Worm (Caenorhabditis elegans): ENCODE results near the gene T19D2.13.

The T19D2.13 gene

DNA sequence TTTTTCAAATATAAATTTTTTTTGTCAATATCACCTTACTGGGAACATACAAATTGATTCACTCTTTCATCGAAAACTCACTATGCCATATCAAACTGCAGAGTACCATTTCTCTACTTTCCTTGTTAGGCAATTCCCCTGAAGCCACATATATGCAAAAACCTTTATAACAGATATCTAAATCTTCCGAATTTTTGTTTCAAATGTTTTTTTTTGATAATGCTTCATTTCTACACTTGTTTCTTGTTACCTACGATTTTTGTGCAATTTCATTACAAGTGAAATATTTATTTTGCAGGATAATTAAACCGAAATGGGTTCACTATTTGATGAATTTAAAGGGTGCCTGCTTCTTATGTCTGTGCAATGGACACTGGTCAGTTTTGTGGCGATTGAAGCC lies 22.1 kb downstream of the T19D2.13 start, which contains the start of gene T22B2.2:
T22B2.2 (plus strand) TSS at position 301 of the 400 bp plus-strand sequence.
- TF ChIP-seq mep-1 (tag; optimal IDR thresholded peaks at IDR 0.05): no peak
- TF ChIP-seq lin-35 (GFP tag; optimal IDR thresholded peaks at IDR 0.05): no peak
- TF ChIP-seq C34B4.2 (tag; optimal IDR thresholded peaks at IDR 0.05): no peak
- no peak for TF ChIP-seq hlh-17 (GFP tag; optimal IDR thresholded peaks at IDR 0.05; ENCODE audit: borderline replicate concordance)
- TF ChIP-seq ceh-8 (GFP tag; optimal IDR thresholded peaks at IDR 0.05): no peak
- no peak for TF ChIP-seq ces-1 (GFP tag; optimal IDR thresholded peaks at IDR 0.05)

DNA sequence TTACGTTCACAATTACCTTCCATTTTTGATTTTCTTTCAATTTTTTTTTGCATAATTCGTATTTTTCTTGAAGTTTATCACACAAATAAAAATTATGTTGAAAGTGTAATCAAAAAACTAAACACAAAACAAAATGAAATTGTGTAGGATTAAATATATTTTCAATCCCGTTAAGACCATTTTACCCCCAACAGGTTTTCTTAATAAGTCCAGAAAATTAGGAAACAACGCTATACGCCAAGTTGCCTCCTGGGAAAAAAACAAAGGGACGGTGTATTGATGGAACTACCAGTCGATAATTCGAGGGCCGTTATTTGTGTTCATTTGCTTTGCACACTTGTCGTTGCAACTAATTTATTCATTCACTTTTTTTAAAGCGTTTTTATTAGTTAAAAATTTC lies 22.5 kb downstream of the T19D2.13 start:
- TF ChIP-seq rnt-1 (tag; optimal IDR thresholded peaks at IDR 0.05) (no peak), nhr-85 (tag) (no peak), fkh-10 (GFP tag; optimal IDR thresholded peaks at IDR 0.05) (no peak), ceh-88 (GFP tag; IDR thresholded peaks at IDR 0.05) (no peak), isw-1 (GFP tag; IDR thresholded peaks at IDR 0.05) (no peak), ztf-4 (tag; optimal IDR thresholded peaks at IDR 0.05) (no peak), unc-98 (GFP tag; IDR thresholded peaks at IDR 0.05) (no peak), lin-35 (GFP tag; optimal IDR thresholded peaks at IDR 0.05) (no peak), sox-4 (tag; optimal IDR thresholded peaks at IDR 0.05) (no peak), dpl-1 (GFP tag; optimal IDR thresholded peaks at IDR 0.05) (no peak), nhr-90 (tag; optimal IDR thresholded peaks at IDR 0.05; ENCODE audit: poor library complexity) (no peak), zip-4 (GFP tag; optimal IDR thresholded peaks at IDR 0.05) (no peak), tlp-1 (tag; optimal IDR thresholded peaks at IDR 0.05) (no peak)

DNA sequence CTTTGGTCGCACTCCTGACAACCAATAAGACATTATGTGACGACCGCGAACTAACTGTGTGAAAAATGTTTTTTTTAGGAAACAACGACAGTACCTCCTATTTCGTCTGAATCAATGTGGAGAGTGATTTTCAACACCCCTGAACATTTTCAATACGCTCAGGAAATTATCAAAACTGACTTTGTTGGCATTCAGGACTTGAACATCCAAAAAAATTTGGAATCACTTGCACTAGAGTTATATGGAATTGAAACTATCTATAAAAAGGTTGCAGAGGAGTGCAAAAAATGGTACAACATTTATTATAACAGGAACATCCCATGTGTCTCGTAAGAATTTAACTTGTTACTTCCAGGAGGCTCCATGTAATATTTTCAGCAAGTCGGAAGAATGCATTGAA lies 24.0 kb downstream of the T19D2.13 start:
- TF ChIP-seq mdl-1 (tag; optimal IDR thresholded peaks at IDR 0.05) (no peak), xbp-1 (tag; optimal IDR thresholded peaks at IDR 0.05) (no peak), mep-1 (tag; optimal IDR thresholded peaks at IDR 0.05) (no peak), fkh-4 (tag; optimal IDR thresholded peaks at IDR 0.05; ENCODE audit: borderline replicate concordance) (no peak), nhr-20 (tag; optimal IDR thresholded peaks at IDR 0.05) (no peak), nhr-90 (tag; optimal IDR thresholded peaks at IDR 0.05; ENCODE audit: poor library complexity) (no peak), grh-1 (GFP tag; IDR thresholded peaks at IDR 0.05) (no peak), pax-3 (tag; optimal IDR thresholded peaks at IDR 0.05) (no peak), C16A3.4 (tag; optimal IDR thresholded peaks at IDR 0.05) (no peak), jun-1 (tag; optimal IDR thresholded peaks at IDR 0.05) (no peak), unc-130 (tag; optimal IDR thresholded peaks at IDR 0.05) (no peak), fkh-8 (tag; optimal IDR thresholded peaks at IDR 0.05) (no peak), hpl-2 (GFP tag; optimal IDR thresholded peaks at IDR 0.05) (no peak)

DNA sequence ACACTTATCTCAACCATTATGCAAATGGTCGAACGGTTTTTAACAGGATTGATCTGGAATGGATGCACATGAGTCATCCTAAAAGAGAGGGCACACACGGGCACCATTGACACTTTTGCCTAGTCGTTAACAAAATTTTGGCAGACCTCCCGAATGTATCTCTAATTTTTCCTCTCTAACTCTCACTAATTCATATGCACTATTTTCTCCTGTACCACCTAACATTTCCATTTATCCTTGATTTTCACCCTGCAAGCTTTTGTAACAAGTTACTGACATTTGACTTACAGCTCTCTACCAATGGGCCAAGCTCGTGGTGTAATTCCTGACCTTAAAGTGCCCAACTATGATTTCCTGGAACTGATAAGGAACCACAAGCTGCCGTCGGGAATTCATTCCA lies 25.2 kb downstream of the T19D2.13 start, which contains the start of gene T22B2.3:
T22B2.3 (plus strand) TSS at position 301 of the 400 bp plus-strand sequence.
- no peak for TF ChIP-seq unc-62 (GFP tag; optimal IDR thresholded peaks at IDR 0.05)
- TF ChIP-seq sptf-1 (tag; optimal IDR thresholded peaks at IDR 0.05): no peak
- no peak for TF ChIP-seq nhr-28 (tag; optimal IDR thresholded peaks at IDR 0.05)
- no peak for TF ChIP-seq ceh-8 (GFP tag; optimal IDR thresholded peaks at IDR 0.05)
- TF ChIP-seq C04F5.9 (tag; optimal IDR thresholded peaks at IDR 0.05): no peak
- TF ChIP-seq pax-3 (tag; optimal IDR thresholded peaks at IDR 0.05): no peak
- no peak for TF ChIP-seq hlh-4 (tag; optimal IDR thresholded peaks at IDR 0.05)
- TF ChIP-seq nhr-90 (tag; optimal IDR thresholded peaks at IDR 0.05; ENCODE audit: poor library complexity): no peak
- TF ChIP-seq unc-30 (tag; optimal IDR thresholded peaks at IDR 0.05): no peak
- TF ChIP-seq dpl-1 (GFP tag; optimal IDR thresholded peaks at IDR 0.05): no peak
- TF ChIP-seq ztf-11 (tag; optimal IDR thresholded peaks at IDR 0.05): no peak
- no peak for TF ChIP-seq nhr-19 (GFP tag; conservative IDR thresholded peaks at IDR 0.05)
- TF ChIP-seq alr-1 (tag; optimal IDR thresholded peaks at IDR 0.05; ENCODE audit: borderline replicate concordance): no peak
- no peak for TF ChIP-seq unc-98 (GFP tag; IDR thresholded peaks at IDR 0.05)
